ENCODE assay signal across 1 fruit fly cellular context in genomic region chr2L:4953086-4953570, dm6.
TF ChIP-seq lines count a peak whose summit lies in the region.

Gene Jon25Bii, minus strand, starts transcription at chr2L:4953136.

TF ChIP-seq in whole organism, embryonic, 481 proteins besides CTCF, POLR2A, EP300 and RAD21 (continued from another document):
- TF ChIP-seq Sox100B (GFP tag; optimal IDR thresholded peaks at IDR 0.05; lab: Kevin White, UChicago) (no peak), CG11696 (GFP tag; IDR thresholded peaks at IDR 0.05; lab: Robert Waterston, UW) (no peak), schlank (tag; optimal IDR thresholded peaks at IDR 0.05; lab: Kevin White, UChicago) (no peak), cwo (GFP tag; optimal IDR thresholded peaks at IDR 0.05; lab: Kevin White, UChicago) (peak; percentile 9), CG8388 (GFP tag; optimal IDR thresholded peaks at IDR 0.05; lab: Kevin White, UChicago) (no peak), CG8765 (GFP tag; IDR thresholded peaks at IDR 0.05; lab: Robert Waterston, UW) (no peak), exex (tag; optimal IDR thresholded peaks at IDR 0.05; lab: Kevin White, UChicago) (peak; percentile 92), mirr (GFP tag; optimal IDR thresholded peaks at IDR 0.05; lab: Kevin White, UChicago) (peak; percentile 80), sim (GFP tag; IDR thresholded peaks at IDR 0.05; lab: Robert Waterston, UW) (no peak), CG15601 (tag; optimal IDR thresholded peaks at IDR 0.05; lab: Kevin White, UChicago) (no peak), vnd (GFP tag; IDR thresholded peaks at IDR 0.05; lab: Robert Waterston, UW; ENCODE audit: partially characterized antibody) (peak; percentile 36; the same call in 1 of the 3 replicates), CG2875 (GFP tag; optimal IDR thresholded peaks at IDR 0.05; lab: Kevin White, UChicago) (no peak), ewg (GFP tag; optimal IDR thresholded peaks at IDR 0.05; lab: Kevin White, UChicago) (no peak), CG3726 (GFP tag; IDR thresholded peaks at IDR 0.05; lab: Robert Waterston, UW) (no peak), nau (GFP tag; optimal IDR thresholded peaks at IDR 0.05; lab: Kevin White, UChicago) (no peak), stc (GFP tag; IDR thresholded peaks at IDR 0.05; lab: Robert Waterston, UW) (no peak), CG5245 (GFP tag; optimal IDR thresholded peaks at IDR 0.05; lab: Kevin White, UChicago) (no peak), dimm (GFP tag; IDR thresholded peaks at IDR 0.05; lab: Robert Waterston, UW) (no peak), Pdp1 (GFP tag; optimal IDR thresholded peaks at IDR 0.05; lab: Kevin White, UChicago) (no peak), CG17802 (tag; optimal IDR thresholded peaks at IDR 0.05; lab: Kevin White, UChicago) (no peak), ERR (GFP tag; optimal IDR thresholded peaks at IDR 0.05; lab: Kevin White, UChicago) (no peak), CG43689 (GFP tag; IDR thresholded peaks at IDR 0.05; lab: Robert Waterston, UW) (no peak), Ravus (GFP tag; IDR thresholded peaks at IDR 0.05; lab: Robert Waterston, UW) (no peak), crol (GFP tag; IDR thresholded peaks at IDR 0.05; lab: Robert Waterston, UW) (no peak), CG7928 (GFP tag; optimal IDR thresholded peaks at IDR 0.05; lab: Kevin White, UChicago) (no peak), ash1 (GFP tag; optimal IDR thresholded peaks at IDR 0.05; lab: Kevin White, UChicago) (no peak), sc (optimal IDR thresholded peaks at IDR 0.05; lab: Kevin White, UChicago) (no peak), sc (GFP tag; optimal IDR thresholded peaks at IDR 0.05; lab: Kevin White, UChicago) (no peak), CG6791 (GFP tag; IDR thresholded peaks at IDR 0.05; lab: Robert Waterston, UW; ENCODE audit: partially characterized antibody) (no peak), trh (GFP tag; optimal IDR thresholded peaks at IDR 0.05; lab: Kevin White, UChicago) (no peak)
TF ChIP-seq in whole organism, embryonic: peak in this region for 10.
